Worm (Caenorhabditis elegans): ENCODE data around the gene grd-10.

Gene grd-10

ce11 chrIV:3452516-3452915, 11.7 kb downstream of the grd-10 start:
- no peak for TF ChIP-seq ets-4 (GFP tag; optimal IDR thresholded peaks at IDR 0.05)
- no peak for TF ChIP-seq ceh-40 (GFP tag; IDR thresholded peaks at IDR 0.05)
- no peak for TF ChIP-seq hrde-1 (tag; optimal IDR thresholded peaks at IDR 0.05; ENCODE audit: borderline replicate concordance)
- no peak for TF ChIP-seq hmg-1.2 (GFP tag; IDR thresholded peaks at IDR 0.05)
- no peak for TF ChIP-seq fkh-3 (tag; optimal IDR thresholded peaks at IDR 0.05)
- TF ChIP-seq egl-44 (GFP tag; IDR thresholded peaks at IDR 0.05), result no peak
- TF ChIP-seq Y95B8A.8 (GFP tag; IDR thresholded peaks at IDR 0.05), result no peak
- no peak for TF ChIP-seq F22D6.2 (tag; optimal IDR thresholded peaks at IDR 0.05)
- TF ChIP-seq F57C9.4 (tag; optimal IDR thresholded peaks at IDR 0.05), result no peak
- no peak for TF ChIP-seq mcd-1 (GFP tag; IDR thresholded peaks at IDR 0.05)
- no peak for TF ChIP-seq F37B4.10 (GFP tag; IDR thresholded peaks at IDR 0.05)

DNA sequence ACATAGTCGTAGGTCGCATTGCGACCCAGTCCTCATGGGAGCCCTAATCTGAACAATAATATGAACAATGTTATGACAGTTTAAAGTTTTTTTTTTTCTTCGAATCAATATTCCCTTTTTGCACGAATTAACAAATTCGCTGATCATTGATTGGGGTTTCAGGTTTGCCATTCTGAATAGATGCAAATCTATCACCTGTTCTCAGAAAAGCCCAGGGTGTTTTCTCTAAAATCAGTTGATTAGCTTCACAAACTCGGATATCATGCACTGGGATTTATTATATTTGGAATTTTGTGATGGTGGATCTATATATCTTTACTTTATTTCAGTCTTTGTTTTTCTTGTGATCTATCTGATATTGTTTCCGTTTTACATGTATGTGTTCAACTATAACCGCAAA, 12.5 kb downstream of the grd-10 start, which contains the start of gene srz-23:
srz-23 (plus strand) TSS at position 263 of the 400 bp plus-strand sequence.
- no peak for TF ChIP-seq him-1 (tag; optimal IDR thresholded peaks at IDR 0.05)
- TF ChIP-seq T26A5.8 (tag; optimal IDR thresholded peaks at IDR 0.05), result no peak
- no peak for TF ChIP-seq ceh-100 (GFP tag; IDR thresholded peaks at IDR 0.05)
- no peak for TF ChIP-seq lin-54 (GFP tag; optimal IDR thresholded peaks at IDR 0.05)
- TF ChIP-seq ama-1 (optimal IDR thresholded peaks at IDR 0.05), result no peak
- TF ChIP-seq ama-1 (GFP tag; optimal IDR thresholded peaks at IDR 0.05), result no peak
- TF ChIP-seq aptf-2 (GFP tag; conservative IDR thresholded peaks at IDR 0.05), result no peak
- TF ChIP-seq lin-40 (tag; optimal IDR thresholded peaks at IDR 0.05), result no peak
- no peak for TF ChIP-seq snpc-3.4 (tag; optimal IDR thresholded peaks at IDR 0.05)

- TF ChIP-seq let-607 (tag; optimal IDR thresholded peaks at IDR 0.05) (no peak), lsy-27 (tag; optimal IDR thresholded peaks at IDR 0.05; ENCODE audit: borderline replicate concordance, insufficient read depth) (no peak), hmg-1.2 (GFP tag; IDR thresholded peaks at IDR 0.05) (peak; percentile 67; the same call in 1 of the 2 replicates), egrh-3 (GFP tag; IDR thresholded peaks at IDR 0.05) (no peak), nhr-120 (GFP tag; IDR thresholded peaks at IDR 0.05) (no peak)
Measured at ce11 chrIV:3463254-3463653, 22.4 kb downstream of the grd-10 start, which contains the start of gene F58E2.4. TSS of gene F58E2.4 (plus strand) at chrIV:3463387.

DNA sequence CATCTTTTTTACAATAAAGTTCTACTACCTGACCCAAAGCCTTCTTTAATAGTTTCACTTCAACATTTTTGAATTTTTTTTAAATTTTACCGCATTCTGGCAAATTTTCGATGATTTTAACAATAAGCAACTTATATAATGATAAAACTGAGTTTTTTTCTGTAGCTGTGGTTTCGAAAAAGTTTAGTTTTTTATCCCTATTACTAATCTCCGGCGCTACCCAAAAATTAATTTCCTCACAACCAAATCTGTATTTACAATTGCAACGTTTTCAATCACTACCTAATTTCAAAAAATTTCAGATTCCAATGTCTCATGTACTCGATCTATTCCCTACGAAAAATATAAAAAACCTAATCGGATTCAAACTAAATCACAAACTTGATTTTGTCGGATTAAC, 26.3 kb downstream of the grd-10 start, which contains the start of gene F58E2.3:
F58E2.3 (plus strand) TSS at position 301 of the 400 bp plus-strand sequence.
- TF ChIP-seq egl-18 (GFP tag; IDR thresholded peaks at IDR 0.05) (no peak), pbrm-1 (GFP tag; IDR thresholded peaks at IDR 0.05) (no peak), dox-1 (GFP tag; IDR thresholded peaks at IDR 0.05) (no peak), F23B12.7 (tag; optimal IDR thresholded peaks at IDR 0.05; ENCODE audit: insufficient read depth) (no peak), lsl-1 (GFP tag; optimal IDR thresholded peaks at IDR 0.05) (no peak), nfyb-1 (GFP tag; IDR thresholded peaks at IDR 0.05) (no peak), madf-3 (GFP tag; IDR thresholded peaks at IDR 0.05) (no peak), snpc-4 (GFP tag; optimal IDR thresholded peaks at IDR 0.05) (no peak), snpc-4 (tag; optimal IDR thresholded peaks at IDR 0.05) (no peak), mes-4 (tag; optimal IDR thresholded peaks at IDR 0.05) (no peak), ztf-26 (tag; optimal IDR thresholded peaks at IDR 0.05) (no peak), ceh-91 (GFP tag; IDR thresholded peaks at IDR 0.05) (no peak)
